Fruit fly (Drosophila melanogaster): ENCODE data around the gene Ugt37E1.

The Ugt37E1 gene

dm6 chr2L:16816750-16817087 lies 20.3 kb downstream of the Ugt37E1 start (continued):
- no peak for TF ChIP-seq CG6765 (GFP tag; optimal IDR thresholded peaks at IDR 0.05)
- TF ChIP-seq salm (tag; optimal IDR thresholded peaks at IDR 0.05) = no peak

- TF ChIP-seq seq (GFP tag; IDR thresholded peaks at IDR 0.05) (0 out of 2 replicates have a peak, but pooled peaks have one; percentile 30), CG31441 (GFP tag; IDR thresholded peaks at IDR 0.05) (0 out of 2 replicates have a peak, but pooled peaks have one; percentile 15), zfh2 (GFP tag; optimal IDR thresholded peaks at IDR 0.05) (peak; percentile 26), CHES-1-like (GFP tag; optimal IDR thresholded peaks at IDR 0.05) (no peak), CG2129 (GFP tag; IDR thresholded peaks at IDR 0.05; ENCODE audit: partially characterized antibody) (no peak), Pdp1 (GFP tag; optimal IDR thresholded peaks at IDR 0.05) (peak; percentile 49 to 97), Side (GFP tag; optimal IDR thresholded peaks at IDR 0.05) (peak; percentile 22), tx (GFP tag; optimal IDR thresholded peaks at IDR 0.05) (no peak), dysf (GFP tag; IDR thresholded peaks at IDR 0.05) (peak; percentile 59; the same call in 2 of the 3 replicates), ro (GFP tag; IDR thresholded peaks at IDR 0.05) (no peak), Myb (GFP tag; optimal IDR thresholded peaks at IDR 0.05) (peak; percentile 2), CG14014 (GFP tag; IDR thresholded peaks at IDR 0.05) (peak; percentile 37), grau (tag; optimal IDR thresholded peaks at IDR 0.05) (peak; percentile 89), her (GFP tag; optimal IDR thresholded peaks at IDR 0.05) (peak; percentile 13), Ets65A (GFP tag) (peak; percentile 94), gro (GFP tag; optimal IDR thresholded peaks at IDR 0.05) (peak; percentile 31), br (optimal IDR thresholded peaks at IDR 0.05) (no peak), CG14860 (GFP tag; IDR thresholded peaks at IDR 0.05; ENCODE audit: partially characterized antibody) (no peak), croc (GFP tag; conservative IDR thresholded peaks at IDR 0.05) (no peak), caup (GFP tag; optimal IDR thresholded peaks at IDR 0.05; ENCODE audit: severe bottlenecking) (peak; percentile 9), CG10366 (GFP tag; IDR thresholded peaks at IDR 0.05) (peak; percentile 30; the same call in 1 of the 2 replicates), CG3995 (GFP tag; optimal IDR thresholded peaks at IDR 0.05) (no peak), CG7745 (tag; optimal IDR thresholded peaks at IDR 0.05) (no peak), amos (GFP tag; IDR thresholded peaks at IDR 0.05; ENCODE audit: partially characterized antibody) (no peak), Med (GFP tag) (peak; percentile 91), prd (optimal IDR thresholded peaks at IDR 0.05) (no peak), prd (GFP tag; IDR thresholded peaks at IDR 0.05) (0 out of 3 replicates have a peak, but pooled peaks have one; percentile 9), Hmx (GFP tag; optimal IDR thresholded peaks at IDR 0.05) (no peak), otp (GFP tag; IDR thresholded peaks at IDR 0.05) (peak; percentile 52; the same call in 1 of the 3 replicates), ftz-f1 (GFP tag; optimal IDR thresholded peaks at IDR 0.05) (peak; percentile 13), az2 (GFP tag; optimal IDR thresholded peaks at IDR 0.05) (no peak), ci (GFP tag; IDR thresholded peaks at IDR 0.05) (peak; percentile 33; the same call in 1 of the 3 replicates), Awh (GFP tag; IDR thresholded peaks at IDR 0.05) (no peak), CG4404 (GFP tag; IDR thresholded peaks at IDR 0.05) (no peak), chm (GFP tag; IDR thresholded peaks at IDR 0.05) (peak; percentile 18; the same call in 1 of the 2 replicates), shn (GFP tag; optimal IDR thresholded peaks at IDR 0.05) (peak; percentile 38), CG1603 (tag; optimal IDR thresholded peaks at IDR 0.05) (peak; percentile 40), CG12769 (tag; optimal IDR thresholded peaks at IDR 0.05) (peak; percentile 45), Oli (tag; optimal IDR thresholded peaks at IDR 0.05) (peak; percentile 16), toy (GFP tag; IDR thresholded peaks at IDR 0.05) (no peak), Six4 (GFP tag; optimal IDR thresholded peaks at IDR 0.05) (no peak), CG15269 (tag; optimal IDR thresholded peaks at IDR 0.05) (peak; percentile 49), Hmr (GFP tag; optimal IDR thresholded peaks at IDR 0.05) (peak; percentile 34), CG14050 (GFP tag; IDR thresholded peaks at IDR 0.05) (no peak), CG9609 (GFP tag; optimal IDR thresholded peaks at IDR 0.05) (peak; percentile 8), Dfd (GFP tag; optimal IDR thresholded peaks at IDR 0.05) (no peak), schlank (tag; optimal IDR thresholded peaks at IDR 0.05) (no peak)
Measured at dm6 chr2L:16817421-16818101, 21.2 kb downstream of the Ugt37E1 start.

All from whole organism, embryonic.